Worm (Caenorhabditis elegans) whole organism, L4/young adult: ENCODE measurements around the gene M163.8.

Source experiments
- W03F9.2 ChIP-seq: fragments of 150-350 bp; optimal IDR thresholded peaks from 2 replicates; lab custom pipeline; 2014; ENCODE audit warnings: missing biosample characterization, missing genetic modification characterization
- dao-5 ChIP-seq: sonication (generic microtip); optimal IDR thresholded peaks from 2 replicates; lab custom pipeline; 2016; ENCODE audit warnings: missing genotype, missing genetic modification characterization, moderate library complexity, missing compliant biosample characterization
- him-1 ChIP-seq: sonication (generic microtip); optimal IDR thresholded peaks from 2 replicates; lab custom pipeline; 2016; ENCODE audit warnings: missing genotype, missing genetic modification reagents, missing genetic modification characterization, missing compliant biosample characterization

ce11 chrX:14513462-14513861 is 28.5 kb downstream of the M163.8 start:
- no peak for TF ChIP-seq him-1 (tag; lab: Kevin White, UChicago)
- TF ChIP-seq dao-5 (tag; lab: Kevin White, UChicago) = no peak
- no peak for TF ChIP-seq W03F9.2 (tag; lab: Kevin White, UChicago)
